Worm (Caenorhabditis elegans) whole organism, mixed stage, embryonic: Measurements from ENCODE around the gene F31A3.3.

Experiments used
- bed-3 ChIP-seq: fragments of 200-800 bp; sonication (Bioruptor generic); optimal IDR thresholded peaks from 3 replicates; lab custom pipeline; 2018; ENCODE audit warnings: mild to moderate bottlenecking, missing genetic modification characterization, moderate library complexity, missing compliant biosample characterization
- ceh-39 ChIP-seq: fragments of 150-350 bp; optimal IDR thresholded peaks from 2 replicates; lab custom pipeline; 2014; ENCODE audit warnings: missing biosample characterization, missing genetic modification characterization
- ceh-43 ChIP-seq: fragments of 200-800 bp; sonication (Bioruptor generic); optimal IDR thresholded peaks from 2 replicates; lab custom pipeline; 2018; ENCODE audit warnings: mild to moderate bottlenecking, missing genetic modification characterization, moderate library complexity, missing compliant biosample characterization
- ceh-83 ChIP-seq: fragments of 200-800 bp; sonication (Bioruptor generic); optimal IDR thresholded peaks from 2 replicates; lab custom pipeline; 2018; ENCODE audit warnings: mild to moderate bottlenecking, missing genetic modification characterization, missing compliant biosample characterization
- ces-1 ChIP-seq: fragments of 150-350 bp; optimal IDR thresholded peaks from 2 replicates; lab custom pipeline; 2014; ENCODE audit warnings: missing biosample characterization, missing genetic modification reagents, missing genetic modification characterization
- cnd-1 ChIP-seq: fragments of 200-800 bp; sonication (Bioruptor generic); optimal IDR thresholded peaks from 2 replicates; lab custom pipeline; 2018; ENCODE audit warnings: mild to moderate bottlenecking, missing genetic modification characterization, missing compliant biosample characterization
- ham-2 ChIP-seq: fragments of 200-800 bp; sonication (Bioruptor generic); optimal IDR thresholded peaks from 2 replicates; lab custom pipeline; 2018; ENCODE audit warnings: mild to moderate bottlenecking, missing genetic modification characterization, missing compliant biosample characterization
- hlh-1 ChIP-seq: fragments of 150-350 bp; optimal IDR thresholded peaks from 2 replicates; lab custom pipeline; 2014; ENCODE audit warnings: missing biosample characterization, missing genetic modification reagents, missing genetic modification characterization
- lin-13 ChIP-seq: fragments of 150-350 bp; optimal IDR thresholded peaks from 2 replicates; lab custom pipeline; 2014; ENCODE audit warnings: missing biosample characterization, missing genetic modification characterization
- lin-32 ChIP-seq: fragments of 200-800 bp; sonication (Bioruptor generic); optimal IDR thresholded peaks from 2 replicates; lab custom pipeline; 2018; ENCODE audit warnings: mild to moderate bottlenecking, missing genetic modification characterization, missing compliant biosample characterization
- mab-5 ChIP-seq: fragments of 150-350 bp; optimal IDR thresholded peaks from 2 replicates; lab custom pipeline; 2014; ENCODE audit warnings: missing biosample characterization, missing genetic modification characterization
- mep-1 ChIP-seq: fragments of 150-350 bp; optimal IDR thresholded peaks from 2 replicates; lab custom pipeline; 2017; ENCODE audit warnings: missing biosample characterization, missing genetic modification reagents, missing genetic modification characterization, inconsistent platforms
- nhr-28 ChIP-seq: fragments of 150-350 bp; optimal IDR thresholded peaks from 2 replicates; lab custom pipeline; 2014; ENCODE audit warnings: missing biosample characterization, missing genetic modification characterization
- nhr-76 ChIP-seq: sonication (generic microtip); optimal IDR thresholded peaks from 2 replicates; lab custom pipeline; 2017; ENCODE audit warnings: missing biosample characterization, missing genetic modification characterization
- sem-2 ChIP-seq: fragments of 200-800 bp; sonication (Bioruptor generic); optimal IDR thresholded peaks from 2 replicates; lab custom pipeline; 2018; ENCODE audit warnings: mild to moderate bottlenecking, missing genetic modification characterization, missing compliant biosample characterization
- unc-120 ChIP-seq: sonication (generic microtip); optimal IDR thresholded peaks from 2 replicates; lab custom pipeline; 2017; ENCODE audit warnings: missing genetic modification characterization, missing compliant biosample characterization; ENCODE audit not compliant: poor library complexity, severe bottlenecking
- unc-62 ChIP-seq: fragments of 150-350 bp; optimal IDR thresholded peaks from 2 replicates; lab custom pipeline; 2014; ENCODE audit warnings: missing biosample characterization, missing genetic modification reagents, missing genetic modification characterization
- zip-8 ChIP-seq: fragments of 150-350 bp; optimal IDR thresholded peaks from 2 replicates; lab custom pipeline; 2014; ENCODE audit warnings: missing biosample characterization, missing genetic modification characterization

The F31A3.3 gene

DNA sequence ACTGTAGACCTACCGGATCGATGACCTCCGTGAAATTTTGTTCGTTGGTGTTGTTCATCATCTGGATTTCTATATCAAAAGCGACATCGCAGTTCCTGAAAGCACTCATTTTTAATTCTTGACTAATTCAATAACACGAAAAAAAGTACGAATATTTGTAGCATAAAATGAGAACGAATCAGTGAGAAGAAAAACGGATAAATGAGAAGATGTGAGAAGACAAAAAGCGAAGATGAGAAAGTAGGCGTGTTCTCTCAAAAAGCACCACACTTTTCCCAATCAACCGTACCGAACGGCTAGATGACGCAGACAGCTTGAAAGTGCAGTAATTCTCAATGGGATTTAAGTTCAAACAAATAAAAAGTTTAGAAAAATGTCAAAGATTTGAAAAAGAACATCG lies 47.1 kb downstream of the F31A3.3 start, which contains the start of gene npr-24:
Gene npr-24 (minus strand): TSS at position 101 of the 400 bp plus-strand sequence.
- TF ChIP-seq nhr-28 (no peak), nhr-76 (tag; lab: Kevin White, UChicago) (no peak), lin-13 (tag; lab: Kevin White, UChicago) (no peak), cnd-1 (no peak), unc-62 (GFP tag; lab: Kevin White, UChicago) (no peak), zip-8 (no peak), mep-1 (tag; lab: Kevin White, UChicago) (no peak), bed-3 (GFP tag; lab: Kevin White, UChicago) (no peak), ces-1 (GFP tag; lab: Kevin White, UChicago) (no peak), sem-2 (no peak), ceh-43 (no peak), ceh-39 (tag; lab: Kevin White, UChicago) (no peak), hlh-1 (tag; lab: Kevin White, UChicago) (no peak), ham-2 (no peak), mab-5 (tag; lab: Kevin White, UChicago) (no peak), unc-120 (no peak), lin-32 (GFP tag; lab: Kevin White, UChicago) (no peak), ceh-83 (GFP tag; lab: Kevin White, UChicago) (no peak)
